Fruit fly (Drosophila melanogaster): Measurements from ENCODE around the gene Daao2.
A peak's percentile ranks its signal among the peaks of the same experiment; 100 is the strongest.

The Daao2 gene

DNA sequence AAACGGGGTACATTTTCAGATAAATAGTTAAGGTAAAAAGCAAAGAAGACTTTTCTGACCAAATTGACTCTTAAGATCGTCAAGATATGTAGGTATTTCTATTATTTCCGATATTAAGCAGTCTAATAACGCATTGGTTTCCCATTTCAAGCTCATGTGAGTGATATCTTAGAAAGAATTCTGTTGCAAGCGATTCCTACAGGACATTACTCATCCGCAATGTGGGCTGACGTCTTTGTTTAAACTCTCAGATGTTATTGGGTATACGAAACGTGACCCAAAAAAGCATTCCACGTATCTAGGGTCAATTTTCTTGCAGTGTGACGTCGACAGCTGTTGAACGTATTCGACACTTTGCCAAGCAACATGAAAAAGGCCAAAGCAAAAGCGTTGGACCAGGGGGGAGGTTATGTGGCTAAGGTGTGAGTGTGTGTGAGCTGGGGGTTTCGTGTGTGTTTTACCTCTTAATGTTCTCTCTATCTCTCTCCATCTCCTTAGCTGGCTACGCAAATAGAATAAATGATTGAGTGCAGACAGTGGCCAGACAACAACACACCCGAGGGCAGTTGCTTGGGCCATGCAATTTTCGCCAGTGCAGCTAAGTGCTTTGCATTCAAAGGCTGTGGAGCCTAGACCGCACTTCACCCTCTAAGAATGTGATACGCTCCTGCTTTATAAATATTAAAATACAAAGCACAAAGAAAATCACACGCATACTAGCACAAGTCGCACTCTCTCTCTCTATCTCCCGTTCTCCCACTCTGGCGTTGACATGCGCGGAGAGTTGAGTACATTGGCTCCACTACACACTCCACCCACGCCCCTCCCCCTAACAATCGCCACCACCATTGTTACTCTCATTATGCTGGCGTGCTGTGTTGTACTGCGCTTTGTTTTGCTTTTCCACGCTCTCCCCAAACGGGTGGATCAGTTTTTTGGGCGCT lies 15.5 kb upstream of the Daao2 start (continued):
- TF ChIP-seq BtbVII (GFP tag; optimal IDR thresholded peaks at IDR 0.05), result peak; percentile 95
- TF ChIP-seq CG33213 (GFP tag; optimal IDR thresholded peaks at IDR 0.05), result peak; percentile 94
- TF ChIP-seq CG9437 (GFP tag; optimal IDR thresholded peaks at IDR 0.05), result peak; percentile 97
- TF ChIP-seq az2 (GFP tag; optimal IDR thresholded peaks at IDR 0.05), result peak; percentile 96
- peak; percentile 97 for TF ChIP-seq Camta (GFP tag; optimal IDR thresholded peaks at IDR 0.05)
- peak; percentile 85 for TF ChIP-seq CG10565 (GFP tag; optimal IDR thresholded peaks at IDR 0.05)
- TF ChIP-seq CG3281 (GFP tag; optimal IDR thresholded peaks at IDR 0.05), result peak; percentile 97
- TF ChIP-seq CG7963 (GFP tag; IDR thresholded peaks at IDR 0.05; ENCODE audit: partially characterized antibody), result 0 out of 3 replicates have a peak, but pooled peaks have one; percentile 42
- TF ChIP-seq GATAe (GFP tag; conservative IDR thresholded peaks at IDR 0.05), result peak; percentile 81
- TF ChIP-seq Optix (GFP tag; IDR thresholded peaks at IDR 0.05), result peak; percentile 79
- peak; percentile 97 for TF ChIP-seq CG12236 (GFP tag; optimal IDR thresholded peaks at IDR 0.05)
- TF ChIP-seq CG32772 (GFP tag; IDR thresholded peaks at IDR 0.05), result peak; percentile 86
- peak; percentile 61 for TF ChIP-seq cas (GFP tag; IDR thresholded peaks at IDR 0.05)
- no peak for TF ChIP-seq pfk (GFP tag; optimal IDR thresholded peaks at IDR 0.05)
- TF ChIP-seq ci (GFP tag; IDR thresholded peaks at IDR 0.05), result peak; percentile 27; the same call in 2 of the 3 replicates
- peak; percentile 93 for TF ChIP-seq cato (GFP tag; optimal IDR thresholded peaks at IDR 0.05; ENCODE audit: borderline replicate concordance)
- TF ChIP-seq ftz-f1 (GFP tag; optimal IDR thresholded peaks at IDR 0.05), result peak; percentile 4
- TF ChIP-seq pita (GFP tag; optimal IDR thresholded peaks at IDR 0.05), result no peak
- peak; percentile 69 for TF ChIP-seq CG15696 (tag; optimal IDR thresholded peaks at IDR 0.05)
- peak; percentile 81 for TF ChIP-seq CG14667 (GFP tag; IDR thresholded peaks at IDR 0.05)
- TF ChIP-seq unpg (GFP tag; optimal IDR thresholded peaks at IDR 0.05), result peak; percentile 88
- TF ChIP-seq CG18262 (tag; optimal IDR thresholded peaks at IDR 0.05), result peak; percentile 98
- TF ChIP-seq CG10366 (GFP tag; IDR thresholded peaks at IDR 0.05), result peak; percentile 80
- peak; percentile 91 for TF ChIP-seq D19A (tag; optimal IDR thresholded peaks at IDR 0.05)
- peak; percentile 97 for TF ChIP-seq ind (GFP tag; optimal IDR thresholded peaks at IDR 0.05)
- peak; percentile 94 for TF ChIP-seq HHEX (GFP tag; optimal IDR thresholded peaks at IDR 0.05)
- TF ChIP-seq inv (GFP tag; IDR thresholded peaks at IDR 0.05; ENCODE audit: partially characterized antibody), result peak; percentile 53
- TF ChIP-seq kni (GFP tag; optimal IDR thresholded peaks at IDR 0.05), result peak; percentile 92
- peak; percentile 83 for TF ChIP-seq CG34422 (GFP tag; IDR thresholded peaks at IDR 0.05)
- peak; percentile 96 for TF ChIP-seq Ssrp (tag; optimal IDR thresholded peaks at IDR 0.05)
- TF ChIP-seq CG7928 (GFP tag; optimal IDR thresholded peaks at IDR 0.05), result peak; percentile 70
- TF ChIP-seq CG8281 (tag; optimal IDR thresholded peaks at IDR 0.05), result peak; percentile 87
- peak; percentile 65 for TF ChIP-seq CG43689 (GFP tag; IDR thresholded peaks at IDR 0.05)
- peak; percentile 97 for TF ChIP-seq gem (tag; optimal IDR thresholded peaks at IDR 0.05)
- peak; percentile 91 for TF ChIP-seq Gug (GFP tag; IDR thresholded peaks at IDR 0.05)
- TF ChIP-seq CG7839 (tag; optimal IDR thresholded peaks at IDR 0.05), result peak; percentile 98
- TF ChIP-seq cwo (GFP tag; optimal IDR thresholded peaks at IDR 0.05), result peak; percentile 96
- peak; percentile 97 for TF ChIP-seq fu2 (GFP tag; optimal IDR thresholded peaks at IDR 0.05)
- peak; percentile 86 for TF ChIP-seq dmrt11E (tag; optimal IDR thresholded peaks at IDR 0.05)
- peak; percentile 73 for TF ChIP-seq exex (tag; optimal IDR thresholded peaks at IDR 0.05)
- peak; percentile 32 for TF ChIP-seq Elba2 (GFP tag; optimal IDR thresholded peaks at IDR 0.05)
- TF ChIP-seq CG12104 (GFP tag; optimal IDR thresholded peaks at IDR 0.05), result peak; percentile 98
- peak; percentile 82 for TF ChIP-seq CG2889 (GFP tag; IDR thresholded peaks at IDR 0.05)
- no peak for TF ChIP-seq cad (GFP tag; optimal IDR thresholded peaks at IDR 0.05)
- peak; percentile 87 for TF ChIP-seq CG6683 (GFP tag; optimal IDR thresholded peaks at IDR 0.05)
- peak; percentile 91 for TF ChIP-seq vfl (GFP tag; optimal IDR thresholded peaks at IDR 0.05)
- peak; percentile 83 for TF ChIP-seq Ada2b (GFP tag; IDR thresholded peaks at IDR 0.05)
- peak; percentile 91 for TF ChIP-seq CG3163 (GFP tag; optimal IDR thresholded peaks at IDR 0.05)

Data from whole organism, embryonic.